3 worm cellular contexts compared by ENCODE assay signal in genomic region chrIV:9410766-9411165, ce11.
TF ChIP-seq lines count a peak whose summit lies in the region.

No protein-coding gene starts in this region.

TF ChIP-seq in whole organism, L4 larva, 104 proteins besides CTCF, POLR2A, EP300 and RAD21:
- TF ChIP-seq lim-7 (GFP tag; IDR thresholded peaks at IDR 0.05; lab: Robert Waterston, UW) = 0 out of 2 replicates have a peak, but pooled peaks have one; percentile 22
- TF ChIP-seq set-16 (GFP tag; IDR thresholded peaks at IDR 0.05; lab: Robert Waterston, UW) = peak; percentile 59; the same call in 1 of the 2 replicates

TF ChIP-seq in whole organism, midembryonic, 9 proteins besides CTCF, POLR2A, EP300 and RAD21:
- 0 out of 2 replicates have a peak, but pooled peaks have one; percentile 16 for TF ChIP-seq tab-1 (GFP tag; IDR thresholded peaks at IDR 0.05; lab: Robert Waterston, UW)

TF ChIP-seq in whole organism, young adult, 124 proteins besides CTCF, POLR2A, EP300 and RAD21:
- peak; percentile 58; the same call in 1 of the 2 replicates for TF ChIP-seq egrh-3 (GFP tag; IDR thresholded peaks at IDR 0.05; lab: Robert Waterston, UW)
- peak; percentile 64 for TF ChIP-seq F33H1.4 (GFP tag; IDR thresholded peaks at IDR 0.05; lab: Robert Waterston, UW)
TF ChIP-seq in whole organism, young adult: peak in this region for 2; not testable (repeated sequence) for 122.
